Worm (Caenorhabditis elegans) whole organism, late embryonic: Measurements from ENCODE around the gene C14E2.6.
A peak's percentile ranks its signal among the peaks of the same experiment; 100 is the strongest.

Source experiments
- elt-2 ChIP-seq: sonication (generic microtip); optimal IDR thresholded peaks from 2 replicates; lab custom pipeline; 2016; ENCODE audit warnings: missing genetic modification reagents, missing genetic modification characterization, missing compliant biosample characterization
- fax-1 ChIP-seq: sonication (generic microtip); optimal IDR thresholded peaks from 2 replicates; lab custom pipeline; 2016; ENCODE audit warnings: missing genotype, missing genetic modification characterization, missing compliant biosample characterization
- gmeb-2 ChIP-seq: sonication (generic microtip); optimal IDR thresholded peaks from 2 replicates; lab custom pipeline; 2016; ENCODE audit warnings: missing genetic modification characterization, inconsistent platforms, missing compliant biosample characterization
- nhr-11 ChIP-seq: fragments of 150-350 bp; optimal IDR thresholded peaks from 2 replicates; lab custom pipeline; 2014; ENCODE audit warnings: missing biosample characterization, missing genetic modification characterization

ce11 chrX:1853596-1853995 lies 23.8 kb upstream of the C14E2.6 start, which contains the start of gene T26C11.9:
- TF ChIP-seq elt-2 (tag; lab: Kevin White, UChicago) = peak; percentile 5
- no peak for TF ChIP-seq nhr-11 (tag; lab: Kevin White, UChicago)
- TF ChIP-seq gmeb-2 (tag; lab: Kevin White, UChicago) = no peak
- TF ChIP-seq fax-1 (tag; lab: Kevin White, UChicago) = no peak
